Worm (Caenorhabditis elegans): Measurements from ENCODE around the gene tbp-1.

The tbp-1 gene

DNA sequence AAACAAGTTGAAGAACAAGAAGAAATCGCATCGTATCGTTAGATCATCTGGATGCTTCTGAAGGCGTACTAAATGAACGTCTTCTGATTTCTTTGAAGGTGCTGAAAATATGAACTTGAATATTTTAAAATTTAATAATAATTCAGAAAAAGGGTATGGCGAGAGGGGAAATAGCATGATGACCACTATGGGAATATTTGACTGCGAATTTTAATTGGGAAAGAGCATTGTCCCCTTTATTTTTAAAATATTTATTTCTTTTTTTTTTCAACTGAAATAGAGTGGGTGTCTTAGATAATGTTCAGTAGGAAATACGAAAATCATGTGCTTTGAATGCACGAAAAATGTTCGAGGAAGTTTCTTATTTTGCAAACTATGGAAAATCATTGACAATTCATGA lies 11.5 kb downstream of the tbp-1 start, which contains the start of gene lgc-50:
Gene lgc-50, minus strand, starts transcription at position 101 of the 400 bp plus-strand sequence.
- no peak for TF ChIP-seq W03F9.2 (tag; optimal IDR thresholded peaks at IDR 0.05)
- TF ChIP-seq dao-5 (tag; optimal IDR thresholded peaks at IDR 0.05): no peak
- TF ChIP-seq him-1 (tag; optimal IDR thresholded peaks at IDR 0.05): no peak

ce11 chrIII:7397196-7397595 lies 13.4 kb downstream of the tbp-1 start:
- TF ChIP-seq him-1 (tag; optimal IDR thresholded peaks at IDR 0.05) (no peak), W03F9.2 (tag; optimal IDR thresholded peaks at IDR 0.05) (no peak), dao-5 (tag; optimal IDR thresholded peaks at IDR 0.05) (no peak)

DNA sequence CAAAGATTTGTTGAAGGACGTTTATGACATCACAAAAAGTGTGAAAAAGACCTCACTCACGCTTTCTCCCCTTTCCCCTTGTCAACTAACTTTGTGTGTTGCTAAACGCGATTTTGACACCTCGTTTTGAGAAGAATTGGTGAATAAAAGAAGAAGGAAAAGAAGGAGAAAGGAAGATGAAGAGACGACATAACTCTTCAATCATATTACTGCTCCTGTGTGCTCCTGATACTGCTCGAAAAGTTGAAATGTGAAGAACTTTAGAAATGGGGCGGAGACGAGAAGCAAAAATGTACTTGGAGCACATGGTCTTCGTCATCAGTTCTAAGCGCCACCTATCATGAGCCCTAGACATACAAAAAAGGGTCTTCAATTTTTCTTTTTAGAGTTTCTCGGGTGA lies 15.2 kb downstream of the tbp-1 start:
- TF ChIP-seq him-1 (tag; optimal IDR thresholded peaks at IDR 0.05) (no peak), dao-5 (tag; optimal IDR thresholded peaks at IDR 0.05) (no peak), W03F9.2 (tag; optimal IDR thresholded peaks at IDR 0.05) (no peak)
